Worm (Caenorhabditis elegans) whole organism, late embryonic: ENCODE measurements around the gene F02D10.2.

Experiments
- C38D4.7 ChIP-seq: fragments of 200-800 bp; sonication (Bioruptor generic); optimal IDR thresholded peaks from 2 replicates; lab custom pipeline; 2018; ENCODE audit warnings: mild to moderate bottlenecking, missing genetic modification characterization, moderate library complexity, missing compliant biosample characterization
- K02D7.2 ChIP-seq: sonication (generic microtip); optimal IDR thresholded peaks from 2 replicates; lab custom pipeline; 2017; ENCODE audit warnings: mild to moderate bottlenecking, missing genetic modification characterization, missing compliant biosample characterization
- ahr-1 ChIP-seq: sonication (generic microtip); optimal IDR thresholded peaks from 2 replicates; lab custom pipeline; 2016; ENCODE audit warnings: missing genetic modification characterization, missing compliant biosample characterization
- ceh-18 ChIP-seq: sonication (generic microtip); optimal IDR thresholded peaks from 2 replicates; lab custom pipeline; 2016; ENCODE audit warnings: missing genetic modification characterization, missing compliant biosample characterization
- ceh-19 ChIP-seq: fragments of 200-800 bp; sonication (Bioruptor generic); optimal IDR thresholded peaks from 2 replicates; lab custom pipeline; 2018; ENCODE audit warnings: mild to moderate bottlenecking, missing genetic modification characterization, missing compliant biosample characterization
- ceh-22 ChIP-seq: sonication (generic microtip); optimal IDR thresholded peaks from 2 replicates; lab custom pipeline; 2017; ENCODE audit warnings: missing biosample characterization, missing genetic modification characterization
- ceh-31 ChIP-seq: sonication (generic microtip); optimal IDR thresholded peaks from 2 replicates; lab custom pipeline; 2016; ENCODE audit warnings: missing genetic modification characterization, missing compliant biosample characterization
- ceh-34 ChIP-seq: sonication (generic microtip); optimal IDR thresholded peaks from 2 replicates; lab custom pipeline; 2016; ENCODE audit warnings: mild to moderate bottlenecking, missing genetic modification characterization, missing compliant biosample characterization
- ceh-45 ChIP-seq: fragments of 200-800 bp; sonication (Bioruptor generic); IDR thresholded peaks from 2 replicates; pipeline ENCODE4 v1.3.6; 2022; ENCODE audit warnings: missing genetic modification reagents, missing genetic modification characterization, missing compliant biosample characterization
- ceh-48 ChIP-seq: sonication (generic microtip); optimal IDR thresholded peaks from 2 replicates; lab custom pipeline; 2016; ENCODE audit warnings: missing genetic modification characterization, inconsistent platforms, missing compliant biosample characterization
- ceh-6 ChIP-seq: fragments of 200-800 bp; sonication (Bioruptor generic); optimal IDR thresholded peaks from 2 replicates; lab custom pipeline; 2018; ENCODE audit warnings: mild to moderate bottlenecking, missing genetic modification characterization, missing compliant biosample characterization
- ceh-9 ChIP-seq: sonication (generic microtip); optimal IDR thresholded peaks from 2 replicates; lab custom pipeline; 2016; ENCODE audit warnings: mild to moderate bottlenecking, missing genetic modification characterization, inconsistent platforms, missing compliant biosample characterization
- che-1 ChIP-seq: sonication (generic microtip); optimal IDR thresholded peaks from 2 replicates; lab custom pipeline; 2016; ENCODE audit warnings: mild to moderate bottlenecking, missing genetic modification characterization, missing compliant biosample characterization
- dmd-4 ChIP-seq: sonication (generic microtip); optimal IDR thresholded peaks from 2 replicates; lab custom pipeline; 2016; ENCODE audit warnings: borderline replicate concordance, missing genetic modification characterization, missing compliant biosample characterization
- elt-2 ChIP-seq: sonication (generic microtip); optimal IDR thresholded peaks from 2 replicates; lab custom pipeline; 2016; ENCODE audit warnings: missing genetic modification reagents, missing genetic modification characterization, missing compliant biosample characterization
- ets-4 ChIP-seq: sonication (generic microtip); optimal IDR thresholded peaks from 2 replicates; lab custom pipeline; 2016; ENCODE audit warnings: missing genetic modification characterization, missing compliant biosample characterization
- fax-1 ChIP-seq: sonication (generic microtip); optimal IDR thresholded peaks from 2 replicates; lab custom pipeline; 2016; ENCODE audit warnings: missing genotype, missing genetic modification characterization, missing compliant biosample characterization
- fkh-10 ChIP-seq: fragments of 150-350 bp; optimal IDR thresholded peaks from 2 replicates; lab custom pipeline; 2014; ENCODE audit warnings: missing biosample characterization, missing genetic modification reagents, missing genetic modification characterization
- hlh-13 ChIP-seq: fragments of 200-800 bp; sonication (Bioruptor generic); optimal IDR thresholded peaks from 2 replicates; lab custom pipeline; 2018; ENCODE audit warnings: mild to moderate bottlenecking, missing genetic modification characterization, missing compliant biosample characterization
- hlh-30 ChIP-seq: sonication (generic microtip); optimal IDR thresholded peaks from 2 replicates; lab custom pipeline; 2017; ENCODE audit warnings: antibody characterized with exemption, missing genetic modification characterization, missing compliant biosample characterization; ENCODE audit not compliant: insufficient read depth
- lim-6 ChIP-seq: sonication (generic microtip); optimal IDR thresholded peaks from 2 replicates; lab custom pipeline; 2016; ENCODE audit warnings: missing genetic modification characterization, missing compliant biosample characterization
- madf-2 ChIP-seq: sonication (generic microtip); optimal IDR thresholded peaks from 2 replicates; lab custom pipeline; 2017; ENCODE audit warnings: missing genetic modification characterization, missing compliant biosample characterization
- nfya-1 ChIP-seq: sonication (generic microtip); optimal IDR thresholded peaks from 2 replicates; lab custom pipeline; 2017; ENCODE audit warnings: missing genetic modification characterization, mild to moderate bottlenecking, missing compliant biosample characterization, antibody characterized with exemption, moderate library complexity
- nhr-11 ChIP-seq: fragments of 150-350 bp; optimal IDR thresholded peaks from 2 replicates; lab custom pipeline; 2014; ENCODE audit warnings: missing biosample characterization, missing genetic modification characterization
- nhr-232 ChIP-seq: sonication (generic microtip); optimal IDR thresholded peaks from 2 replicates; lab custom pipeline; 2016; ENCODE audit warnings: missing genetic modification characterization, missing compliant biosample characterization
- odd-2 ChIP-seq: sonication (generic microtip); optimal IDR thresholded peaks from 2 replicates; lab custom pipeline; 2017; ENCODE audit warnings: antibody characterized with exemption, mild to moderate bottlenecking, missing genetic modification characterization, missing compliant biosample characterization
- pax-1 ChIP-seq: fragments of 150-350 bp; optimal IDR thresholded peaks from 2 replicates; lab custom pipeline; 2014; ENCODE audit warnings: missing biosample characterization, missing genetic modification characterization
- pha-4 ChIP-seq: fragments of 150-350 bp; optimal IDR thresholded peaks from 2 replicates; lab custom pipeline; 2018; ENCODE audit warnings: missing biosample characterization, missing genetic modification reagents, missing genetic modification characterization
- ref-2 ChIP-seq: sonication (generic microtip); optimal IDR thresholded peaks from 2 replicates; lab custom pipeline; 2016; ENCODE audit warnings: missing genetic modification characterization, missing compliant biosample characterization
- rnt-1 ChIP-seq: sonication (generic microtip); optimal IDR thresholded peaks from 2 replicates; lab custom pipeline; 2016; ENCODE audit warnings: missing genetic modification characterization, missing compliant biosample characterization
- sdc-2 ChIP-seq: sonication (generic microtip); optimal IDR thresholded peaks from 2 replicates; lab custom pipeline; 2016; ENCODE audit warnings: missing genotype, missing genetic modification characterization, missing compliant biosample characterization
- sox-2 ChIP-seq: fragments of 200-800 bp; sonication (Bioruptor generic); IDR thresholded peaks from 2 replicates; pipeline ENCODE4 v1.3.6; 2022; ENCODE audit warnings: missing genetic modification reagents, missing genetic modification characterization, missing compliant biosample characterization
- sox-4 ChIP-seq: sonication (generic microtip); optimal IDR thresholded peaks from 2 replicates; lab custom pipeline; 2017; ENCODE audit warnings: mild to moderate bottlenecking, missing genetic modification characterization, inconsistent platforms, missing compliant biosample characterization
- syd-9 ChIP-seq: sonication (generic microtip); optimal IDR thresholded peaks from 2 replicates; lab custom pipeline; 2016; ENCODE audit warnings: mild to moderate bottlenecking, missing genetic modification characterization, moderate library complexity, missing compliant biosample characterization
- tbx-2 ChIP-seq: sonication (generic microtip); optimal IDR thresholded peaks from 2 replicates; lab custom pipeline; 2016; ENCODE audit warnings: missing genetic modification characterization, missing compliant biosample characterization
- tbx-7 ChIP-seq: sonication (generic microtip); optimal IDR thresholded peaks from 2 replicates; lab custom pipeline; 2016; ENCODE audit warnings: missing genotype, missing genetic modification characterization, missing compliant biosample characterization
- unc-3 ChIP-seq, 2 experiments: fragments of 200-800 bp in 1 of 2; sonication (Bioruptor generic) in 1 of 2; sonication (generic microtip) in 1 of 2; conservative IDR thresholded peaks in 1 of 2; optimal IDR thresholded peaks in 1 of 2; 2 replicates each; pipeline versions ENCODE4 v1.3.6 to Lab custom; 2016 to 2022; ENCODE audit warnings: missing compliant biosample characterization in 2 of 2, missing genetic modification characterization in 2 of 2, missing genetic modification reagents in 1 of 2
- unc-86 ChIP-seq: sonication (generic microtip); optimal IDR thresholded peaks from 2 replicates; lab custom pipeline; 2016; ENCODE audit warnings: missing genetic modification characterization, missing compliant biosample characterization

Gene F02D10.2

DNA sequence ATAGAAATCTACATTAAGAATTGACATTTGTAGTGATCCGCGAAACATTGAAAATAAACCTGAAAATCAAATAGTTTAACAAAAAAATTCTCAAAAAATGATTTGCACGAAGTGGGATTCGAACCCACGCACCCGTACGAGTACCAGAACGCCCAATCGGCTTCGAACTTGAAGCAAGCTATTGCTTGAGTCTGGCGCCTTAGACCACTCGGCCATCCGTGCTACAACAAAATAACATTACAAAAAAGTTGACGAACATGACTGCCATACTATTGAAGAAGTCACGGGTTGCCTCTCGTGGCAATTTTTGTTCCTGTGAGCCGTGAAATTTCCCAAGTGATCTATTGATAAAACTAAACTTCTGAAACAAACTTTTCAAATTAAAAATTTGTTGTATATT is 20.4 kb downstream of the F02D10.2 start:
- TF ChIP-seq nhr-11 (tag; lab: Kevin White, UChicago) (no peak), unc-3 (GFP tag; conservative IDR thresholded peaks at IDR 0.05; lab: Robert Waterston, UW) (no peak), unc-3 (tag; optimal IDR thresholded peaks at IDR 0.05; lab: Kevin White, UChicago) (no peak), nfya-1 (tag; lab: Kevin White, UChicago) (no peak), nhr-232 (tag; lab: Kevin White, UChicago) (no peak), odd-2 (tag; lab: Kevin White, UChicago) (no peak), hlh-13 (no peak), fkh-10 (GFP tag; lab: Kevin White, UChicago) (no peak), C38D4.7 (no peak), sox-2 (GFP tag; lab: Robert Waterston, UW) (no peak), dmd-4 (tag; lab: Kevin White, UChicago) (no peak)
- TF ChIP-seq, all 69 proteins: peak for 0

DNA sequence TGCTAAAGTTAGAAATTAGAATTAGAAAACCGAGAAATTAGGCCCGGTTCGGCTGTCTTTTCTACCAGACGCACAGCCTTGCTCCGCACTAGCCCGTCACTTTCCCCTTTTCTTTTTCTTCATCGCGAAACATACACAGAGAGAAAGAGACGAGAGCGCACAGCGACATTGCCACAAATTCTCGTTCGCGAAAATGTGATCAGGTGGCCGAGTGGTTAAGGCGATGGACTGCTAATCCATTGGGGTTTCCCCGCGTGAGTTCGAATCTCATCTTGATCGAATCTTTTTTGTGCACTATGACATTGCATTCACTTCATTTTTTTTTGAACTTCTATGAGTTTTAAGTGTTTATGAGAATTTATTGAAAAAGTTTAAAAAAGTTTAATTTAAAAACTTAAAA is 21.2 kb downstream of the F02D10.2 start:
- TF ChIP-seq dmd-4 (tag; lab: Kevin White, UChicago) (peak; percentile 10), rnt-1 (tag; lab: Kevin White, UChicago) (peak; percentile 37), hlh-30 (tag; lab: Kevin White, UChicago) (peak; percentile 11), unc-86 (tag; lab: Kevin White, UChicago) (no peak), lim-6 (tag; lab: Kevin White, UChicago) (no peak), unc-3 (GFP tag; conservative IDR thresholded peaks at IDR 0.05; lab: Robert Waterston, UW) (0 out of 2 replicates have a peak, but pooled peaks have one; percentile 23), unc-3 (tag; optimal IDR thresholded peaks at IDR 0.05; lab: Kevin White, UChicago) (no peak), ceh-45 (no peak), ceh-31 (tag; lab: Kevin White, UChicago) (peak; percentile 37), sdc-2 (tag; lab: Kevin White, UChicago) (peak; percentile 97), ceh-6 (GFP tag; lab: Kevin White, UChicago) (peak; percentile 3), tbx-2 (tag; lab: Kevin White, UChicago) (peak; percentile 3), ceh-18 (tag; lab: Kevin White, UChicago) (peak; percentile 4), ref-2 (tag; lab: Kevin White, UChicago) (peak; percentile 40), ceh-48 (no peak), hlh-13 (no peak), ceh-34 (tag; lab: Kevin White, UChicago) (peak; percentile 17), syd-9 (tag; lab: Kevin White, UChicago) (peak; percentile 16), fax-1 (tag; lab: Kevin White, UChicago) (no peak), ets-4 (tag; lab: Kevin White, UChicago) (no peak), elt-2 (tag; lab: Kevin White, UChicago) (peak; percentile 21), che-1 (peak; percentile 28)

DNA sequence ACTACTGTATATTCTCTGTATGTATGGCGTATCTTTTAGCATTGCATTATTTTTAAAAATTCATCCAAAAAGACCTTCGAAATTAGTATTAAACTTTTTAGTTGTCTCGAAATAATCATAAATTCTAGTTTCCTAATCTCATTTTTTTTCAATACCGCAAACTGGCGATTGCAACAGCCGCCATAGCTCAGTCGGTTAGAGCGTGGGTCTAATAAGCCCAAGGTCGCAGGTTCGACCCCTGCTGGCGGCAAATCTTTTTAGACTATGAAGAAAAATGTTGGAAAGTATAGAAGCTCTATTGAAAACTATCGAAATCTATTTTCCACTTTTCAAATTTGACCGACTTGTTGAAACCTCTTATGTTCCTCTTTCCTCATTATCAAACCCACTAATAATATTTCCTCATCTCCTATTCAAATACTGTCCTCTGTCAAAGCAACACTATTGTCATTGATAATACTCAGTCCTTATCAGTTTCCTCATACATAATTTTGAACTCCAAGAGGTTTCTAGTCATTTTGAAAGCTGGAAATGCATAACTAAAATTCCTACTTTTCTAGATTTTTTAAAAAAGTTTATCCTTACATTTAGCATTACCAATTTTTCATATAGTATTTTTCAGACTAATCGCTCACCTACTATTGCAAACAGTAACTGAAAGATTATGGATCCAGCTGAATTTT is 27.8 kb downstream of the F02D10.2 start, which contains the start of gene jmjd-3.3:
jmjd-3.3 (plus strand) TSS at position 633 of the 683 bp plus-strand sequence.
- TF ChIP-seq tbx-7 (tag; lab: Kevin White, UChicago): no peak
- TF ChIP-seq pax-1 (tag; lab: Kevin White, UChicago): no peak
- TF ChIP-seq madf-2 (tag; lab: Kevin White, UChicago): no peak
- TF ChIP-seq ceh-22 (tag; lab: Kevin White, UChicago): no peak
- TF ChIP-seq fkh-10 (GFP tag; lab: Kevin White, UChicago): no peak
- TF ChIP-seq ceh-9 (tag; lab: Kevin White, UChicago): no peak
- TF ChIP-seq ahr-1 (tag; lab: Kevin White, UChicago): no peak
- no peak for TF ChIP-seq sox-4 (tag; lab: Kevin White, UChicago)
- no peak for TF ChIP-seq sox-2 (GFP tag; lab: Robert Waterston, UW)
- TF ChIP-seq K02D7.2: no peak
- TF ChIP-seq ceh-19: no peak
- TF ChIP-seq pha-4 (tag; lab: Kevin White, UChicago): no peak
- TF ChIP-seq C38D4.7: no peak
- no peak for TF ChIP-seq ceh-45
